Fruit fly (Drosophila melanogaster): ENCODE results near the gene MED30.

MED30 gene

DNA sequence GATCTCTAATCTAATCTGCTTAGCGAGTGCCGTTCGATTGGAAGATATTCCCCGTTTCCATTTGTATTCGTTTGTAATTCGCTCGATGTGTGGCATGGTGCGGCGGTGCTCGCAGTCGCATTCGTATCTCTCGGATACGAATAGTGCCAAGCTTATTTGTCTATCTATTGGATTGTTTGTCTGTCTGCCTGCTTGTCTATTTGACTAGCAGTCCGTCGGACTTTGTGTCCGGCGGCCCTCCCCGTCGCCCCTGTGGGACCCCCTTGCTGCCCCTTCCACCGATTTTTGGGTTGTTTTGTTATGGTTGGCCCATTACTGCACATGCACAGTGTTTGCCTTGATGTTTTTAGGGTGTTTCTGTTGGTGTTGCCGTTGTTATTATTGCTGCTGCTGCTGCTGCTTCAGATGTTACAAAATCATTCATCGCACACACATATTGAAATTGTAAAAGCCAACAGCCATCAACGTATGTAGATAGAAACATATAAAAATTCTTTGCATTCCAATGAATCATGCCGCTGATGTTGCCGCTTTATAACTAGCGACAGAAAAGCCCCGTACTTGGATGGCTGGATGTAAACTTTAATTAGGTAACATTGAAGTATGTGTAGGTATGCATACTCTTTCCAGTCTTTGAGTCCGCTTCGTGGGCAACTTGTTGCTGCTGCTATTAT, 39.0 kb downstream of the MED30 start (continued):
- TF ChIP-seq CG43689 (GFP tag; IDR thresholded peaks at IDR 0.05) (no peak), CG9876 (GFP tag; optimal IDR thresholded peaks at IDR 0.05) (no peak), Max (GFP tag; optimal IDR thresholded peaks at IDR 0.05) (no peak), CG6272 (GFP tag; IDR thresholded peaks at IDR 0.05) (no peak), CG12391 (tag; optimal IDR thresholded peaks at IDR 0.05) (no peak), Hsf (GFP tag; optimal IDR thresholded peaks at IDR 0.05) (no peak), exex (tag; optimal IDR thresholded peaks at IDR 0.05) (no peak), kah (GFP tag; optimal IDR thresholded peaks at IDR 0.05) (no peak), CG4404 (GFP tag; IDR thresholded peaks at IDR 0.05) (no peak), Doc3 (GFP tag; IDR thresholded peaks at IDR 0.05; ENCODE audit: partially characterized antibody) (no peak), CG4328 (GFP tag; optimal IDR thresholded peaks at IDR 0.05) (no peak), pita (GFP tag; optimal IDR thresholded peaks at IDR 0.05) (no peak), CG10147 (GFP tag; optimal IDR thresholded peaks at IDR 0.05) (no peak), ftz-f1 (GFP tag; optimal IDR thresholded peaks at IDR 0.05) (no peak), Dref (GFP tag; IDR thresholded peaks at IDR 0.05) (no peak), ro (GFP tag; IDR thresholded peaks at IDR 0.05) (no peak), tup (GFP tag; optimal IDR thresholded peaks at IDR 0.05) (no peak), Dp (GFP tag; optimal IDR thresholded peaks at IDR 0.05) (no peak), nerfin-2 (GFP tag; IDR thresholded peaks at IDR 0.05; ENCODE audit: partially characterized antibody) (0 out of 2 replicates have a peak, but pooled peaks have one; percentile 11), pzg (GFP tag; optimal IDR thresholded peaks at IDR 0.05) (no peak), zen (tag; optimal IDR thresholded peaks at IDR 0.05) (no peak), YL-1 (GFP tag; optimal IDR thresholded peaks at IDR 0.05) (no peak), gt (GFP tag; IDR thresholded peaks at IDR 0.05) (no peak), Six4 (GFP tag; optimal IDR thresholded peaks at IDR 0.05) (no peak), Hr39 (optimal IDR thresholded peaks at IDR 0.05) (no peak), MBD-R2 (GFP tag; IDR thresholded peaks at IDR 0.05) (peak; percentile 29; the same call in 1 of the 2 replicates), ems (GFP tag; optimal IDR thresholded peaks at IDR 0.05) (no peak), pum (GFP tag; optimal IDR thresholded peaks at IDR 0.05) (no peak), grn (GFP tag; optimal IDR thresholded peaks at IDR 0.05) (peak; percentile 81), sob (GFP tag; IDR thresholded peaks at IDR 0.05) (peak; percentile 44; the same call in 1 of the 2 replicates), psq (GFP tag; optimal IDR thresholded peaks at IDR 0.05) (no peak), ranshi (GFP tag; IDR thresholded peaks at IDR 0.05) (peak; percentile 35; the same call in 1 of the 2 replicates), al (GFP tag; IDR thresholded peaks at IDR 0.05) (no peak), CG16813 (GFP tag; IDR thresholded peaks at IDR 0.05; ENCODE audit: partially characterized antibody) (no peak), zen2 (GFP tag; IDR thresholded peaks at IDR 0.05; ENCODE audit: partially characterized antibody) (no peak), Gug (GFP tag; IDR thresholded peaks at IDR 0.05) (no peak), CG3065 (GFP tag; optimal IDR thresholded peaks at IDR 0.05) (no peak), gcm (GFP tag; optimal IDR thresholded peaks at IDR 0.05) (peak; percentile 18), Hmr (GFP tag; optimal IDR thresholded peaks at IDR 0.05) (peak; percentile 25), Hr78 (GFP tag; optimal IDR thresholded peaks at IDR 0.05) (no peak), dati (GFP tag; IDR thresholded peaks at IDR 0.05) (no peak), CG7928 (GFP tag; optimal IDR thresholded peaks at IDR 0.05) (no peak), CG6654 (GFP tag; optimal IDR thresholded peaks at IDR 0.05) (no peak), nau (GFP tag; optimal IDR thresholded peaks at IDR 0.05) (peak; percentile 54), yki (optimal IDR thresholded peaks at IDR 0.05) (no peak), Oaz (GFP tag; IDR thresholded peaks at IDR 0.05) (0 out of 2 replicates have a peak, but pooled peaks have one; percentile 34), crc (GFP tag; optimal IDR thresholded peaks at IDR 0.05) (no peak), aop (GFP tag; IDR thresholded peaks at IDR 0.05) (no peak), CG34376 (GFP tag; optimal IDR thresholded peaks at IDR 0.05) (no peak), ssp (GFP tag; IDR thresholded peaks at IDR 0.05) (no peak), CG12942 (GFP tag; optimal IDR thresholded peaks at IDR 0.05) (no peak)

All from whole organism, embryonic.